Worm (Caenorhabditis elegans): ENCODE measurements around the gene C50H2.5.

- TF ChIP-seq W03F9.2 (tag; optimal IDR thresholded peaks at IDR 0.05) (no peak), him-1 (tag; optimal IDR thresholded peaks at IDR 0.05) (no peak), dao-5 (tag; optimal IDR thresholded peaks at IDR 0.05) (no peak)
Measured at ce11 chrV:9926240-9926639, 7.7 kb downstream of the C50H2.5 start, which contains the start of gene C50H2.13.
